Fruit fly (Drosophila melanogaster) whole organism, embryonic: ENCODE measurements around the gene PIG-U.
A peak's percentile ranks its signal among the peaks of the same experiment; 100 is the strongest.

Experiments
- Atf6 ChIP-seq: fragments of 200-800 bp; sonication (Bioruptor generic); IDR thresholded peaks from 2 replicates; pipeline ENCODE4 v1.3.6; 2022; ENCODE audit warnings: missing biosample characterization, missing genetic modification characterization
- B-H1 ChIP-seq: fragments of 200-800 bp; sonication (Bioruptor generic); IDR thresholded peaks from 3 replicates; pipeline ENCODE4 v1.3.6; 2022; ENCODE audit warnings: missing biosample characterization, missing genetic modification characterization
- Bdp1 ChIP-seq: fragments of 200-800 bp; sonication (Bioruptor generic); optimal IDR thresholded peaks from 3 replicates; lab custom pipeline; 2016; ENCODE audit warnings: missing biosample characterization, missing genetic modification characterization
- Bgb ChIP-seq: fragments of 200-800 bp; sonication (Bioruptor generic); IDR thresholded peaks from 2 replicates; pipeline ENCODE4 v1.3.6; 2022; ENCODE audit warnings: missing biosample characterization, missing genetic modification characterization; ENCODE audit not compliant: partially characterized antibody
- Bteb2 ChIP-seq: fragments of 200-800 bp; sonication (Bioruptor generic); optimal IDR thresholded peaks from 2 replicates; lab custom pipeline; 2016; ENCODE audit warnings: missing biosample characterization, missing genetic modification characterization
- C15 ChIP-seq: fragments of 200-800 bp; sonication (Bioruptor generic); IDR thresholded peaks from 3 replicates; pipeline ENCODE4 v1.3.6; 2022; ENCODE audit warnings: missing biosample characterization, missing genetic modification characterization
- CG10209 ChIP-seq: fragments of 200-800 bp; sonication (Bioruptor generic); optimal IDR thresholded peaks from 3 replicates; lab custom pipeline; 2017; ENCODE audit warnings: missing biosample characterization, mild to moderate bottlenecking, missing genetic modification characterization, missing genetic modification reagents
- CG10267 ChIP-seq: fragments of 200-800 bp; sonication (Bioruptor generic); optimal IDR thresholded peaks from 2 replicates; lab custom pipeline; 2018; ENCODE audit warnings: missing biosample characterization, mild to moderate bottlenecking, missing genetic modification characterization, moderate library complexity
- CG14441 ChIP-seq: fragments of 200-800 bp; sonication (Bioruptor generic); IDR thresholded peaks from 2 replicates; pipeline ENCODE4 v1.3.6; 2022; ENCODE audit warnings: missing biosample characterization, missing genetic modification characterization
- CG17829 ChIP-seq: fragments of 200-800 bp; optimal IDR thresholded peaks from 2 replicates; lab custom pipeline; 2019; ENCODE audit warnings: missing biosample characterization, mild to moderate bottlenecking, missing genetic modification characterization, moderate library complexity
- CG32767 ChIP-seq: fragments of 200-800 bp; sonication (Bioruptor generic); IDR thresholded peaks from 2 replicates; pipeline ENCODE4 v1.3.6; 2022; ENCODE audit warnings: missing biosample characterization, missing genetic modification characterization
- CG5953 ChIP-seq: fragments of 200-800 bp; sonication (Bioruptor generic); IDR thresholded peaks from 2 replicates; pipeline ENCODE4 v1.3.6; 2022; ENCODE audit warnings: missing biosample characterization, missing genetic modification characterization
- CG6791 ChIP-seq: fragments of 200-800 bp; sonication (Bioruptor generic); IDR thresholded peaks from 3 replicates; pipeline ENCODE4 v1.3.6; 2022; ENCODE audit warnings: missing biosample characterization, missing genetic modification characterization; ENCODE audit not compliant: partially characterized antibody
- CkIIα-i1 ChIP-seq: fragments of 200-800 bp; sonication (Bioruptor generic); IDR thresholded peaks from 2 replicates; pipeline ENCODE4 v1.3.6; 2022; ENCODE audit warnings: missing biosample characterization, missing genetic modification characterization
- Dbx ChIP-seq: fragments of 200-800 bp; sonication (Bioruptor generic); IDR thresholded peaks from 3 replicates; pipeline ENCODE4 v1.3.6; 2022; ENCODE audit warnings: missing biosample characterization, missing genetic modification characterization
- Deaf1 ChIP-seq: fragments of 200-800 bp; optimal IDR thresholded peaks from 3 replicates; lab custom pipeline; 2019; ENCODE audit warnings: missing biosample characterization, mild to moderate bottlenecking, missing genetic modification characterization, moderate library complexity
- Dll ChIP-seq: fragments of 200-800 bp; sonication (Bioruptor generic); IDR thresholded peaks from 4 replicates; pipeline ENCODE4 v1.3.6; 2022; ENCODE audit warnings: missing biosample characterization, missing genetic modification characterization; ENCODE audit not compliant: partially characterized antibody
- Ets97D ChIP-seq: fragments of 200-800 bp; sonication (Bioruptor generic); optimal IDR thresholded peaks from 3 replicates; lab custom pipeline; 2016; ENCODE audit warnings: missing biosample characterization, missing genetic modification characterization
- Fer1 ChIP-seq: fragments of 200-800 bp; sonication (Bioruptor generic); optimal IDR thresholded peaks from 2 replicates; lab custom pipeline; 2017; ENCODE audit warnings: missing biosample characterization, mild to moderate bottlenecking, missing genetic modification characterization
- Hand ChIP-seq: fragments of 200-800 bp; sonication (Bioruptor generic); optimal IDR thresholded peaks from 2 replicates; lab custom pipeline; 2017; ENCODE audit warnings: mild to moderate bottlenecking, missing biosample characterization, missing genetic modification reagents, missing genetic modification characterization
- Hey ChIP-seq: fragments of 200-800 bp; sonication (Bioruptor generic); optimal IDR thresholded peaks from 3 replicates; lab custom pipeline; 2018; ENCODE audit warnings: missing biosample characterization, mild to moderate bottlenecking, missing genetic modification characterization
- NFAT ChIP-seq: fragments of 200-800 bp; sonication (Bioruptor generic); IDR thresholded peaks from 2 replicates; pipeline ENCODE4 v1.3.6; 2022; ENCODE audit warnings: missing biosample characterization, missing genetic modification characterization
- Rfx ChIP-seq: fragments of 200-800 bp; sonication (Bioruptor generic); IDR thresholded peaks from 2 replicates; pipeline ENCODE4 v1.3.6; 2022; ENCODE audit warnings: missing biosample characterization, missing genetic modification characterization
- Scr ChIP-seq: fragments of 200-800 bp; sonication (Bioruptor generic); IDR thresholded peaks from 2 replicates; pipeline ENCODE4 v1.3.6; 2022; ENCODE audit warnings: missing biosample characterization, missing genetic modification characterization; ENCODE audit not compliant: partially characterized antibody
- Side ChIP-seq: fragments of 200-800 bp; sonication (Bioruptor generic); optimal IDR thresholded peaks from 2 replicates; lab custom pipeline; 2016; ENCODE audit warnings: missing biosample characterization, missing genetic modification characterization
- Taf1 ChIP-seq: fragments of 200-800 bp; sonication (Bioruptor generic); IDR thresholded peaks from 2 replicates; pipeline ENCODE4 v1.3.6; 2022; ENCODE audit warnings: missing biosample characterization, missing genetic modification characterization
- Tbp ChIP-seq: fragments of >200 bp; optimal IDR thresholded peaks from 2 replicates; lab custom pipeline; 2018; ENCODE audit warnings: missing biosample characterization, missing genetic modification characterization
- Usf ChIP-seq: fragments of 200-800 bp; sonication (Bioruptor generic); optimal IDR thresholded peaks from 2 replicates; lab custom pipeline; 2017; ENCODE audit warnings: missing genotype, missing biosample characterization, missing genetic modification characterization
- Xrp1 ChIP-seq: fragments of 200-800 bp; sonication (Bioruptor generic); IDR thresholded peaks from 2 replicates; pipeline ENCODE4 v1.3.6; 2022; ENCODE audit warnings: missing biosample characterization, missing genetic modification characterization
- bbx ChIP-seq: fragments of 200-800 bp; sonication (Bioruptor generic); IDR thresholded peaks from 2 replicates; pipeline ENCODE4 v1.3.6; 2022; ENCODE audit warnings: missing biosample characterization, missing genetic modification characterization; ENCODE audit not compliant: partially characterized antibody
- caup ChIP-seq: fragments of 200-800 bp; sonication (Bioruptor generic); optimal IDR thresholded peaks from 3 replicates; lab custom pipeline; 2017; ENCODE audit warnings: missing biosample characterization, mild to moderate bottlenecking, missing genetic modification characterization, moderate library complexity; ENCODE audit not compliant: severe bottlenecking
- dati ChIP-seq: fragments of 200-800 bp; sonication (Bioruptor generic); IDR thresholded peaks from 2 replicates; pipeline ENCODE4 v1.3.6; 2022; ENCODE audit warnings: missing biosample characterization, missing genetic modification characterization
- dmrt11E ChIP-seq: fragments of 200-800 bp; sonication (Bioruptor generic); optimal IDR thresholded peaks from 3 replicates; lab custom pipeline; 2018; ENCODE audit warnings: missing biosample characterization, mild to moderate bottlenecking, missing genetic modification characterization, moderate library complexity
- esg ChIP-seq: fragments of 200-800 bp; sonication (Bioruptor generic); conservative IDR thresholded peaks from 2 replicates; pipeline ENCODE4 v1.3.6; 2022; ENCODE audit warnings: missing biosample characterization, missing genetic modification characterization
- eyg ChIP-seq: fragments of 200-800 bp; sonication (Bioruptor generic); optimal IDR thresholded peaks from 3 replicates; lab custom pipeline; 2016; ENCODE audit warnings: missing biosample characterization, missing genetic modification characterization
- gro ChIP-seq: fragments of 200-800 bp; sonication (Bioruptor generic); optimal IDR thresholded peaks from 2 replicates; lab custom pipeline; 2016; ENCODE audit warnings: missing biosample characterization, missing genetic modification characterization
- gt ChIP-seq: fragments of 200-800 bp; sonication (Bioruptor generic); IDR thresholded peaks from 2 replicates; pipeline ENCODE4 v1.3.6; 2022; ENCODE audit warnings: missing biosample characterization, missing genetic modification characterization
- ham ChIP-seq: fragments of 200-800 bp; sonication (Bioruptor generic); IDR thresholded peaks from 2 replicates; pipeline ENCODE4 v1.3.6; 2022; ENCODE audit warnings: missing biosample characterization, missing genetic modification characterization
- klu ChIP-seq: fragments of 200-800 bp; sonication (Bioruptor generic); IDR thresholded peaks from 2 replicates; pipeline ENCODE4 v1.3.6; 2022; ENCODE audit warnings: missing biosample characterization, missing genetic modification characterization
- kni ChIP-seq: fragments of 200-800 bp; sonication (Bioruptor generic); optimal IDR thresholded peaks from 3 replicates; lab custom pipeline; 2017; ENCODE audit warnings: mild to moderate bottlenecking, missing biosample characterization, missing genetic modification reagents, missing genetic modification characterization
- lbe ChIP-seq: fragments of 200-800 bp; sonication (Bioruptor generic); optimal IDR thresholded peaks from 2 replicates; lab custom pipeline; 2016; ENCODE audit warnings: missing biosample characterization, mild to moderate bottlenecking, missing genetic modification characterization
- mld ChIP-seq: fragments of 200-800 bp; sonication (Bioruptor generic); IDR thresholded peaks from 3 replicates; pipeline ENCODE4 v1.3.6; 2022; ENCODE audit warnings: missing biosample characterization, missing genetic modification characterization; ENCODE audit not compliant: partially characterized antibody
- org-1 ChIP-seq: fragments of 200-800 bp; sonication (Bioruptor generic); optimal IDR thresholded peaks from 2 replicates; lab custom pipeline; 2017; ENCODE audit warnings: missing biosample characterization, missing genetic modification characterization
- pnt ChIP-seq: fragments of 200-800 bp; sonication (Bioruptor generic); optimal IDR thresholded peaks from 3 replicates; lab custom pipeline; 2016; ENCODE audit warnings: missing biosample characterization, missing genetic modification characterization
- repo ChIP-seq: fragments of 200-800 bp; sonication (Bioruptor generic); optimal IDR thresholded peaks from 2 replicates; lab custom pipeline; 2016; ENCODE audit warnings: missing biosample characterization, missing genetic modification characterization
- sim ChIP-seq: fragments of 200-800 bp; sonication (Bioruptor generic); IDR thresholded peaks from 2 replicates; pipeline ENCODE4 v1.3.6; 2022; ENCODE audit warnings: missing biosample characterization, missing genetic modification characterization
- tll ChIP-seq, 2 experiments: fragments of 200-800 bp in 1 of 2; fragments of >200 bp in 1 of 2; sonication (Bioruptor generic) in 1 of 2; optimal IDR thresholded peaks; 2 replicates each; lab custom pipeline; 2017 to 2019; ENCODE audit warnings: missing biosample characterization in 2 of 2, missing genetic modification characterization in 2 of 2, mild to moderate bottlenecking in 1 of 2, moderate library complexity in 1 of 2
- trh ChIP-seq: fragments of 200-800 bp; sonication (Bioruptor generic); optimal IDR thresholded peaks from 2 replicates; lab custom pipeline; 2016; ENCODE audit warnings: missing biosample characterization, missing genetic modification characterization
- unc-4 ChIP-seq: fragments of 200-800 bp; sonication (Bioruptor generic); IDR thresholded peaks from 2 replicates; pipeline ENCODE4 v1.3.6; 2022; ENCODE audit warnings: missing biosample characterization, missing genetic modification characterization; ENCODE audit not compliant: partially characterized antibody

Gene PIG-U

dm6 chr2L:8541469-8542233 lies 26.8 kb downstream of the PIG-U start, which contains the start of gene Sema1a (continued):
- TF ChIP-seq Bdp1 = peak; percentile 100
- peak; percentile 2; the same call in 1 of the 2 replicates for TF ChIP-seq dati (GFP tag; lab: Robert Waterston, UW)
- TF ChIP-seq trh (GFP tag; lab: Kevin White, UChicago) = no peak
- TF ChIP-seq CG5953 (GFP tag; lab: Robert Waterston, UW) = 0 out of 2 replicates have a peak, but pooled peaks have one; percentile 52
- TF ChIP-seq CG10209 (GFP tag; lab: Kevin White, UChicago) = peak; percentile 34
- TF ChIP-seq Hand (GFP tag; lab: Kevin White, UChicago) = no peak
- peak; percentile 36 for TF ChIP-seq Ets97D (GFP tag; lab: Kevin White, UChicago)
- no peak; the same call in 1 of the 2 replicates for TF ChIP-seq gt (GFP tag; lab: Robert Waterston, UW)
- TF ChIP-seq Usf = no peak
- peak; percentile 80 for TF ChIP-seq CG14441 (GFP tag; lab: Robert Waterston, UW)
- peak; percentile 93; the same call in 2 of the 3 replicates for TF ChIP-seq CG6791
- TF ChIP-seq dmrt11E (tag; lab: Kevin White, UChicago) = peak; percentile 18
- 0 out of 3 replicates have a peak, but pooled peaks have one; percentile 4 for TF ChIP-seq C15
- peak; percentile 36 for TF ChIP-seq CG10267 (tag; lab: Kevin White, UChicago)
- peak; percentile 46; the same call in 1 of the 3 replicates for TF ChIP-seq B-H1 (GFP tag; lab: Robert Waterston, UW)
- no peak; the same call in 1 of the 2 replicates for TF ChIP-seq sim
- TF ChIP-seq CG32767 = no peak; the same call in 1 of the 2 replicates
- peak; percentile 65 for TF ChIP-seq Dll (GFP tag; lab: Robert Waterston, UW)
- TF ChIP-seq Xrp1 (GFP tag; lab: Robert Waterston, UW) = peak; percentile 74
- TF ChIP-seq Deaf1 (tag; lab: Kevin White, UChicago) = peak; percentile 19
- TF ChIP-seq org-1 (GFP tag; lab: Kevin White, UChicago) = no peak
- TF ChIP-seq Taf1 (GFP tag; lab: Robert Waterston, UW) = peak; percentile 53
- TF ChIP-seq bbx (GFP tag; lab: Robert Waterston, UW) = peak; percentile 95
- TF ChIP-seq kni (GFP tag; lab: Kevin White, UChicago) = no peak
- TF ChIP-seq Dbx (GFP tag; lab: Robert Waterston, UW) = peak; percentile 73; the same call in 2 of the 3 replicates
- TF ChIP-seq Tbp (GFP tag; lab: Kevin White, UChicago) = no peak
- no peak for TF ChIP-seq CkIIα-i1 (GFP tag; lab: Robert Waterston, UW)
- peak; percentile 58 for TF ChIP-seq Side (GFP tag; lab: Kevin White, UChicago)
- peak; percentile 94 for TF ChIP-seq mld (GFP tag; lab: Robert Waterston, UW)
- peak; percentile 17 for TF ChIP-seq caup (GFP tag; lab: Kevin White, UChicago)
- TF ChIP-seq Hey (tag; lab: Kevin White, UChicago) = no peak
- peak; percentile 73; the same call in 1 of the 2 replicates for TF ChIP-seq esg (GFP tag; lab: Robert Waterston, UW)
- peak; percentile 46 for TF ChIP-seq repo
- TF ChIP-seq eyg = peak; percentile 24
- TF ChIP-seq pnt (GFP tag; lab: Kevin White, UChicago) = peak; percentile 43
- TF ChIP-seq klu (GFP tag; lab: Robert Waterston, UW) = no peak
- peak; percentile 58 for TF ChIP-seq Fer1 (GFP tag; lab: Kevin White, UChicago)
- peak; percentile 69 for TF ChIP-seq Scr
- TF ChIP-seq Bteb2 (GFP tag; lab: Kevin White, UChicago) = peak; percentile 62
- TF ChIP-seq Bgb = peak; percentile 90
- no peak for TF ChIP-seq ham (GFP tag; lab: Robert Waterston, UW)
- peak; percentile 82 for TF ChIP-seq Rfx (GFP tag; lab: Robert Waterston, UW)
- TF ChIP-seq tll (GFP tag; optimal IDR thresholded peaks at IDR 0.05; lab: Kevin White, UChicago) = no peak
- peak; percentile 72 for TF ChIP-seq Atf6 (GFP tag; lab: Robert Waterston, UW)
- TF ChIP-seq gro (GFP tag; lab: Kevin White, UChicago) = peak; percentile 25
- no peak for TF ChIP-seq lbe (GFP tag; lab: Kevin White, UChicago)
- peak; percentile 47 for TF ChIP-seq CG17829 (tag; lab: Kevin White, UChicago)
- peak; percentile 63 for TF ChIP-seq unc-4 (GFP tag; lab: Robert Waterston, UW)
- TF ChIP-seq NFAT = no peak
